Fruit fly (Drosophila melanogaster) whole organism, embryonic: Measurements from ENCODE around the gene Taf6.
A peak's percentile ranks its signal among the peaks of the same experiment; 100 is the strongest.

Experiments used
- Abd-B ChIP-seq: fragments of 200-800 bp; sonication (Bioruptor generic); optimal IDR thresholded peaks from 2 replicates; lab custom pipeline; 2018; ENCODE audit warnings: missing biosample characterization, mild to moderate bottlenecking, missing genetic modification characterization, moderate library complexity
- Atf-2 ChIP-seq: fragments of 200-800 bp; sonication (Bioruptor generic); optimal IDR thresholded peaks from 2 replicates; lab custom pipeline; 2016; ENCODE audit warnings: missing biosample characterization, missing genetic modification characterization
- CG11247 ChIP-seq: fragments of 200-800 bp; sonication (Bioruptor generic); IDR thresholded peaks from 2 replicates; pipeline ENCODE4 v1.3.6; 2022; ENCODE audit warnings: missing biosample characterization, missing genetic modification characterization
- CG12071 ChIP-seq: fragments of 200-800 bp; sonication (Bioruptor generic); optimal IDR thresholded peaks from 3 replicates; lab custom pipeline; 2018; ENCODE audit warnings: missing biosample characterization, mild to moderate bottlenecking, missing genetic modification characterization
- CG12299 ChIP-seq: fragments of 200-800 bp; sonication (Bioruptor generic); optimal IDR thresholded peaks from 2 replicates; lab custom pipeline; 2018; ENCODE audit warnings: missing biosample characterization, mild to moderate bottlenecking, missing genetic modification characterization
- CG12744 ChIP-seq: fragments of 200-800 bp; sonication (Bioruptor generic); optimal IDR thresholded peaks from 2 replicates; lab custom pipeline; 2016; ENCODE audit warnings: missing biosample characterization, missing genetic modification characterization
- CG15073 ChIP-seq: fragments of 200-800 bp; sonication (Bioruptor generic); optimal IDR thresholded peaks from 2 replicates; lab custom pipeline; 2016; ENCODE audit warnings: missing biosample characterization, missing genetic modification characterization
- CG16813 ChIP-seq: fragments of 200-800 bp; sonication (Bioruptor generic); IDR thresholded peaks from 3 replicates; pipeline ENCODE4 v1.3.6; 2022; ENCODE audit warnings: missing biosample characterization, missing genetic modification characterization; ENCODE audit not compliant: partially characterized antibody
- CG16863 ChIP-seq: fragments of 200-800 bp; sonication (Bioruptor generic); optimal IDR thresholded peaks from 3 replicates; lab custom pipeline; 2016; ENCODE audit warnings: missing biosample characterization, missing genetic modification characterization
- CG17612 ChIP-seq: fragments of 200-800 bp; sonication (Bioruptor generic); IDR thresholded peaks from 2 replicates; pipeline ENCODE4 v1.3.6; 2022; ENCODE audit warnings: missing biosample characterization, missing genetic modification characterization
- CG18011 ChIP-seq: fragments of 200-800 bp; sonication (Bioruptor generic); optimal IDR thresholded peaks from 2 replicates; lab custom pipeline; 2017; ENCODE audit warnings: missing biosample characterization, missing genetic modification characterization, mild to moderate bottlenecking, moderate library complexity, missing genotype
- CG18476 ChIP-seq: fragments of 200-800 bp; sonication (Bioruptor generic); optimal IDR thresholded peaks from 2 replicates; lab custom pipeline; 2016; ENCODE audit warnings: missing biosample characterization, mild to moderate bottlenecking, missing genetic modification characterization
- CG2875 ChIP-seq: fragments of 200-800 bp; sonication (Bioruptor generic); optimal IDR thresholded peaks from 2 replicates; lab custom pipeline; 2017; ENCODE audit warnings: missing biosample characterization, mild to moderate bottlenecking, missing genetic modification characterization, missing genetic modification reagents
- CG31224 ChIP-seq: fragments of 200-800 bp; sonication (Bioruptor generic); IDR thresholded peaks from 2 replicates; pipeline ENCODE4 v1.3.6; 2022; ENCODE audit warnings: missing biosample characterization, missing genetic modification characterization
- CG3726 ChIP-seq: fragments of 200-800 bp; sonication (Bioruptor generic); IDR thresholded peaks from 3 replicates; pipeline ENCODE4, ENCODE4 v1.3.6; 2022; ENCODE audit warnings: missing biosample characterization, missing genetic modification characterization
- CG4730 ChIP-seq: fragments of 200-800 bp; sonication (Bioruptor generic); IDR thresholded peaks from 2 replicates; pipeline ENCODE4 v1.3.6; 2022; ENCODE audit warnings: missing biosample characterization, missing genetic modification characterization
- CG4820 ChIP-seq: fragments of 200-800 bp; sonication (Bioruptor generic); optimal IDR thresholded peaks from 3 replicates; lab custom pipeline; 2016; ENCODE audit warnings: missing biosample characterization, missing genetic modification characterization
- CG6813 ChIP-seq: fragments of 200-800 bp; sonication (Bioruptor generic); optimal IDR thresholded peaks from 2 replicates; lab custom pipeline; 2017; ENCODE audit warnings: missing biosample characterization, missing genetic modification characterization, mild to moderate bottlenecking, moderate library complexity, missing genetic modification reagents
- CG6854 ChIP-seq: fragments of 200-800 bp; sonication (Bioruptor generic); optimal IDR thresholded peaks from 3 replicates; lab custom pipeline; 2017; ENCODE audit warnings: missing biosample characterization, mild to moderate bottlenecking, missing genetic modification characterization
- CG9437 ChIP-seq: fragments of 200-800 bp; sonication (Bioruptor generic); optimal IDR thresholded peaks from 2 replicates; lab custom pipeline; 2018; ENCODE audit warnings: missing biosample characterization, mild to moderate bottlenecking, missing genetic modification characterization
- CG9609 ChIP-seq: fragments of 200-800 bp; sonication (Bioruptor generic); optimal IDR thresholded peaks from 3 replicates; lab custom pipeline; 2016; ENCODE audit warnings: missing biosample characterization, missing genetic modification characterization
- CG9932 ChIP-seq: fragments of 200-800 bp; sonication (Bioruptor generic); IDR thresholded peaks from 2 replicates; pipeline ENCODE4 v1.3.6; 2022; ENCODE audit warnings: missing biosample characterization, missing genetic modification characterization
- D19B ChIP-seq: fragments of 200-800 bp; sonication (Bioruptor generic); optimal IDR thresholded peaks from 2 replicates; lab custom pipeline; 2017; ENCODE audit warnings: missing biosample characterization, mild to moderate bottlenecking, missing genetic modification characterization
- Dad ChIP-seq: fragments of 200-800 bp; sonication (Bioruptor generic); optimal IDR thresholded peaks from 3 replicates; lab custom pipeline; 2016; ENCODE audit warnings: missing biosample characterization, missing genetic modification characterization
- Dek ChIP-seq: fragments of 200-800 bp; sonication (Bioruptor generic); optimal IDR thresholded peaks from 3 replicates; lab custom pipeline; 2019; ENCODE audit warnings: missing biosample characterization, mild to moderate bottlenecking, missing genetic modification characterization, moderate library complexity
- Ets65A ChIP-seq: fragments of 200-800 bp; sonication (Bioruptor generic); peaks from one replicate; lab custom pipeline; 2016; ENCODE audit warnings: missing biosample characterization, missing genetic modification characterization
- Fer1 ChIP-seq: fragments of 200-800 bp; sonication (Bioruptor generic); optimal IDR thresholded peaks from 2 replicates; lab custom pipeline; 2017; ENCODE audit warnings: missing biosample characterization, mild to moderate bottlenecking, missing genetic modification characterization
- Hr51 ChIP-seq, 2 experiments: fragments of 200-800 bp; sonication (Bioruptor generic); optimal IDR thresholded peaks; 2 replicates in 1 of 2; 3 replicates in 1 of 2; lab custom pipeline; 2016 to 2018; ENCODE audit warnings: missing biosample characterization in 2 of 2, missing genetic modification characterization in 2 of 2, mild to moderate bottlenecking in 1 of 2, moderate library complexity in 1 of 2
- NK7.1 ChIP-seq: fragments of 200-800 bp; sonication (Bioruptor generic); optimal IDR thresholded peaks from 3 replicates; lab custom pipeline; 2016; ENCODE audit warnings: missing biosample characterization, missing genetic modification characterization
- Pdp1 ChIP-seq, 2 experiments: fragments of 200-800 bp; sonication (Bioruptor generic); optimal IDR thresholded peaks; 3 replicates each; lab custom pipeline; 2016; ENCODE audit warnings: missing biosample characterization in 2 of 2, missing genetic modification characterization in 2 of 2, mild to moderate bottlenecking in 1 of 2, moderate library complexity in 1 of 2
- Sin3A ChIP-seq: fragments of >200 bp; optimal IDR thresholded peaks from 2 replicates; lab custom pipeline; 2018
- al ChIP-seq: fragments of 200-800 bp; sonication (Bioruptor generic); IDR thresholded peaks from 2 replicates; pipeline ENCODE4 v1.3.6; 2022; ENCODE audit warnings: missing biosample characterization, missing genetic modification characterization
- aop ChIP-seq: fragments of 200-800 bp; sonication (Bioruptor generic); IDR thresholded peaks from 2 replicates; pipeline ENCODE4 v1.3.6; 2022; ENCODE audit warnings: missing biosample characterization, missing genetic modification characterization
- bab2 ChIP-seq: fragments of 200-800 bp; sonication (Bioruptor generic); optimal IDR thresholded peaks from 2 replicates; lab custom pipeline; 2016; ENCODE audit warnings: missing biosample characterization, missing genetic modification characterization
- cg ChIP-seq: fragments of 200-800 bp; sonication (Bioruptor generic); optimal IDR thresholded peaks from 3 replicates; lab custom pipeline; 2019; ENCODE audit warnings: missing biosample characterization, mild to moderate bottlenecking, missing genetic modification characterization, moderate library complexity
- chif ChIP-seq, 2 experiments: fragments of 200-800 bp; sonication (Bioruptor generic); optimal IDR thresholded peaks; 3 replicates each; lab custom pipeline; 2016; ENCODE audit warnings: missing biosample characterization in 2 of 2, missing genetic modification characterization in 2 of 2
- dysf ChIP-seq: fragments of 200-800 bp; sonication (Bioruptor generic); IDR thresholded peaks from 3 replicates; pipeline ENCODE4 v1.3.6; 2022; ENCODE audit warnings: missing biosample characterization, missing genetic modification characterization
- emc ChIP-seq: fragments of 200-800 bp; sonication (Bioruptor generic); optimal IDR thresholded peaks from 2 replicates; lab custom pipeline; 2016; ENCODE audit warnings: missing biosample characterization, missing genetic modification characterization
- fd96Cb ChIP-seq: fragments of 200-800 bp; sonication (Bioruptor generic); optimal IDR thresholded peaks from 2 replicates; lab custom pipeline; 2018; ENCODE audit warnings: missing biosample characterization, mild to moderate bottlenecking, missing genetic modification characterization, moderate library complexity
- h ChIP-seq: fragments of >200 bp; optimal IDR thresholded peaks from 2 replicates; lab custom pipeline; 2017
- hth ChIP-seq: fragments of >200 bp; optimal IDR thresholded peaks from 2 replicates; lab custom pipeline; 2017; ENCODE audit warnings: inconsistent platforms
- ind ChIP-seq: fragments of 200-800 bp; sonication (Bioruptor generic); optimal IDR thresholded peaks from 3 replicates; lab custom pipeline; 2016; ENCODE audit warnings: missing biosample characterization, missing genetic modification characterization
- insv ChIP-seq, 2 experiments: fragments of 200-800 bp; sonication (Bioruptor generic); optimal IDR thresholded peaks; 3 replicates each; lab custom pipeline; 2016 to 2018; ENCODE audit warnings: missing biosample characterization in 2 of 2, missing genetic modification characterization in 2 of 2
- jumu ChIP-seq: fragments of 200-800 bp; sonication (Bioruptor generic); optimal IDR thresholded peaks from 3 replicates; lab custom pipeline; 2016; ENCODE audit warnings: missing biosample characterization, missing genetic modification characterization
- mirr ChIP-seq: fragments of 200-800 bp; sonication (Bioruptor generic); optimal IDR thresholded peaks from 3 replicates; lab custom pipeline; 2018; ENCODE audit warnings: missing biosample characterization, mild to moderate bottlenecking, missing genetic modification characterization
- p53 ChIP-seq: fragments of 200-800 bp; sonication (Bioruptor generic); optimal IDR thresholded peaks from 2 replicates; lab custom pipeline; 2016; ENCODE audit warnings: missing biosample characterization, missing genetic modification characterization
- row ChIP-seq: fragments of 200-800 bp; sonication (Bioruptor generic); IDR thresholded peaks from 3 replicates; pipeline ENCODE4 v1.3.6; 2022; ENCODE audit warnings: missing biosample characterization, missing genetic modification characterization
- slp2 ChIP-seq: fragments of 200-800 bp; sonication (Bioruptor generic); optimal IDR thresholded peaks from 2 replicates; lab custom pipeline; 2016; ENCODE audit warnings: missing biosample characterization, missing genetic modification characterization
- tgo ChIP-seq: fragments of 200-800 bp; sonication (Bioruptor generic); IDR thresholded peaks from 3 replicates; pipeline ENCODE4 v1.3.6; 2022; ENCODE audit warnings: missing biosample characterization, missing genetic modification characterization
- tup ChIP-seq: fragments of 200-800 bp; sonication (Bioruptor generic); optimal IDR thresholded peaks from 2 replicates; lab custom pipeline; 2016; ENCODE audit warnings: missing biosample characterization, mild to moderate bottlenecking, missing genetic modification characterization, moderate library complexity
- usp ChIP-seq: fragments of >200 bp; optimal IDR thresholded peaks from 2 replicates; lab custom pipeline; 2017; ENCODE audit warnings: missing biosample characterization, missing genetic modification characterization
- wor ChIP-seq: fragments of 200-800 bp; sonication (Bioruptor generic); IDR thresholded peaks from 2 replicates; pipeline ENCODE4 v1.3.6; 2022; ENCODE audit warnings: missing biosample characterization, missing genetic modification characterization

Taf6 gene

dm6 chr3L:19634788-19635448 lies 36.0 kb downstream of the Taf6 start (continued):
- TF ChIP-seq CG16813 (no peak), CG31224 (GFP tag; lab: Robert Waterston, UW) (peak; percentile 62), Ets65A (GFP tag; lab: Kevin White, UChicago) (no peak), CG6854 (GFP tag; lab: Kevin White, UChicago) (peak; percentile 54), Pdp1 (GFP tag; optimal IDR thresholded peaks at IDR 0.05; lab: Kevin White, UChicago) (no peak), Fer1 (GFP tag; lab: Kevin White, UChicago) (peak; percentile 57), tgo (GFP tag; lab: Robert Waterston, UW) (peak; percentile 86), CG18476 (peak; percentile 35), bab2 (no peak), hth (no peak), ind (GFP tag; lab: Kevin White, UChicago) (peak; percentile 70), h (lab: Kevin White, UChicago) (no peak), CG15073 (GFP tag; lab: Kevin White, UChicago) (no peak), slp2 (GFP tag; lab: Kevin White, UChicago) (no peak), CG4820 (GFP tag; lab: Kevin White, UChicago) (peak; percentile 56), CG9609 (GFP tag; lab: Kevin White, UChicago) (no peak), CG17612 (GFP tag; lab: Robert Waterston, UW) (peak; percentile 43; the same call in 1 of the 2 replicates), aop (no peak), fd96Cb (tag; lab: Kevin White, UChicago) (peak; percentile 81), Hr51 (GFP tag; optimal IDR thresholded peaks at IDR 0.05; lab: Kevin White, UChicago) (peak in 1 of 2 experiments; percentile 77), CG16863 (no peak), p53 (no peak), row (GFP tag; lab: Robert Waterston, UW) (peak; percentile 66), CG4730 (GFP tag; lab: Robert Waterston, UW) (peak; percentile 74), CG9932 (peak; percentile 79), CG9437 (GFP tag; lab: Kevin White, UChicago) (peak; percentile 54), cg (no peak), Dek (tag; lab: Kevin White, UChicago) (peak; percentile 84), wor (GFP tag; lab: Robert Waterston, UW) (no peak), NK7.1 (GFP tag; lab: Kevin White, UChicago) (no peak), Dad (GFP tag; lab: Kevin White, UChicago) (no peak), D19B (GFP tag; lab: Kevin White, UChicago) (peak; percentile 62), Atf-2 (GFP tag; lab: Kevin White, UChicago) (no peak), chif (GFP tag; optimal IDR thresholded peaks at IDR 0.05; lab: Kevin White, UChicago) (peak in 1 of 2 experiments; percentile 21), CG12744 (no peak), Sin3A (lab: Kevin White, UChicago) (no peak), usp (GFP tag; lab: Kevin White, UChicago) (no peak), CG2875 (peak; percentile 32), jumu (GFP tag; lab: Kevin White, UChicago) (no peak), al (GFP tag; lab: Robert Waterston, UW) (peak; percentile 83; the same call in 1 of the 2 replicates), CG18011 (no peak), tup (no peak), mirr (GFP tag; lab: Kevin White, UChicago) (no peak), CG3726 (GFP tag; lab: Robert Waterston, UW) (no peak), CG6813 (peak; percentile 67), Abd-B (GFP tag; lab: Kevin White, UChicago) (peak; percentile 86), CG12071 (GFP tag; lab: Kevin White, UChicago) (no peak), CG11247 (GFP tag; lab: Robert Waterston, UW) (no peak), dysf (GFP tag; lab: Robert Waterston, UW) (peak; percentile 87; the same call in 2 of the 3 replicates), emc (GFP tag; lab: Kevin White, UChicago) (no peak), insv (GFP tag; optimal IDR thresholded peaks at IDR 0.05; lab: Kevin White, UChicago) (no peak), CG12299 (tag; lab: Kevin White, UChicago) (peak; percentile 76)
